Worm (Caenorhabditis elegans): ENCODE data around the gene ceh-22.

DNA sequence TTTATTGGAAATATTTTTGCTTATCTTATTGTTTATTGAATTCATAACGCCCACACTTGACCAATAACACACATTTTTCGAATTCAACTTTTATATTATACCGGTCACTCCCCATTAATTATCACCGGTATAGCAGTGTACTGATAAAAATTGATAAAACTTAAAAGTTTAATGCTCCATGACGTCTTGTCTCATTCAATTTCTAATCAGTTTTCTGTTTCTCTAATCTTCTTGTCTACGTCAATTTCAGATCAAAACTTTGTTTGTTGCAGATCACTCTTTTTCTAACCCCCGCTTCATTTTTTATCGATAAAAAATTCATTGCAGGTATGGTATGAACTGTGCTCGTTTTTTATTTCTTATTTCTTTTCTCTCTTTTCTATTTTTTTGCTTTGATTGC is 22.0 kb downstream of the ceh-22 start:
- TF ChIP-seq nhr-237 (tag; optimal IDR thresholded peaks at IDR 0.05) (no peak), nhr-47 (tag; optimal IDR thresholded peaks at IDR 0.05) (no peak), ztf-11 (tag; optimal IDR thresholded peaks at IDR 0.05) (no peak), snu-23 (GFP tag; optimal IDR thresholded peaks at IDR 0.05) (no peak), hlh-17 (GFP tag; optimal IDR thresholded peaks at IDR 0.05; ENCODE audit: borderline replicate concordance) (no peak), fkh-10 (GFP tag; optimal IDR thresholded peaks at IDR 0.05) (no peak), nhr-28 (tag; optimal IDR thresholded peaks at IDR 0.05) (no peak), dpl-1 (GFP tag; optimal IDR thresholded peaks at IDR 0.05) (no peak)
